Worm (Caenorhabditis elegans): ENCODE results near the gene C07D10.6.

Gene C07D10.6

ce11 chrII:7396081-7396480 lies 17.0 kb downstream of the C07D10.6 start:
- no peak for TF ChIP-seq sea-2 (GFP tag; IDR thresholded peaks at IDR 0.05)
- TF ChIP-seq B0261.1 (tag; optimal IDR thresholded peaks at IDR 0.05): no peak
- no peak for TF ChIP-seq fkh-3 (tag; optimal IDR thresholded peaks at IDR 0.05)
- no peak for TF ChIP-seq let-607 (tag; optimal IDR thresholded peaks at IDR 0.05)
- TF ChIP-seq chd-7 (tag; optimal IDR thresholded peaks at IDR 0.05): no peak
- TF ChIP-seq unc-130 (GFP tag; optimal IDR thresholded peaks at IDR 0.05): no peak
- TF ChIP-seq nhr-27 (tag; optimal IDR thresholded peaks at IDR 0.05): no peak
- TF ChIP-seq attf-5 (GFP tag; optimal IDR thresholded peaks at IDR 0.05): no peak
- TF ChIP-seq dpl-1 (GFP tag; optimal IDR thresholded peaks at IDR 0.05): no peak
- TF ChIP-seq rcor-1 (GFP tag; IDR thresholded peaks at IDR 0.05): no peak
- TF ChIP-seq xnd-1 (tag; optimal IDR thresholded peaks at IDR 0.05): no peak
- TF ChIP-seq hmg-20 (GFP tag; IDR thresholded peaks at IDR 0.05): no peak

DNA sequence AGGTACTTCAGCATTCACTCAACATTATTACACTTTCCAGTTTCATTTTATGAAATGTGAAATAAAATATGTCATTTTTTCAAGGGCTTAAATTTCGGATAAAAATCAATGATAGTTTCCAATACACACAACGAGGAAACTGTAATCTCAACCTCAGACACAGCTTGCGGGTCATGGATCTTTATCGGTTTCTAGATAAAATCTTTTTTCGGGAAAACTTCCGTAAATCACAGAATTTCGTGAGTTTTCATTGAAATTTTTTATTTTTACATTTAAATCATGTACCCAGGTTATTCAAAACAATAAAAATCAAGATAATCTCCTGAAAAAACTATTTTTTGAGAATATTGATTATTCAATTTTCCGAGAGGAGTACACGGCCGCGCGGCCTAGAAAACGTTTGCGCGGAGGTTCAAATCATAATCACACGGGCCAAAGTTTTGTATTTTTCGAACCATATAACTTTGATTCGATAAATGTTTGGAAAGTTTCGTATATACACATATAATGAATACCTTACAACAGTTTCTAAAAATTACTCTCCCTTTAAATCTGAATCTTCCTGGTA lies 18.2 kb downstream of the C07D10.6 start:
- TF ChIP-seq him-1 (tag; optimal IDR thresholded peaks at IDR 0.05): no peak
- TF ChIP-seq snpc-4 (GFP tag; optimal IDR thresholded peaks at IDR 0.05): no peak
- peak in 2 of 4 experiments; percentile 8 to 18 for TF ChIP-seq snpc-4 (tag; optimal IDR thresholded peaks at IDR 0.05)
- TF ChIP-seq madf-6 (GFP tag; IDR thresholded peaks at IDR 0.05): 0 out of 2 replicates have a peak, but pooled peaks have one; percentile 17
- TF ChIP-seq efl-1 (GFP tag; optimal IDR thresholded peaks at IDR 0.05): peak; percentile 8
- no peak for TF ChIP-seq cebp-1 (GFP tag; IDR thresholded peaks at IDR 0.05)
- TF ChIP-seq cebp-1 (tag; optimal IDR thresholded peaks at IDR 0.05): peak; percentile 29
- no peak for TF ChIP-seq snpc-1.3 (tag; optimal IDR thresholded peaks at IDR 0.05; ENCODE audit: insufficient read depth)
- no peak for TF ChIP-seq F22D6.2 (tag; optimal IDR thresholded peaks at IDR 0.05)
- no peak for TF ChIP-seq ama-1 (optimal IDR thresholded peaks at IDR 0.05)
- TF ChIP-seq ama-1 (GFP tag; optimal IDR thresholded peaks at IDR 0.05): peak in 1 of 2 experiments; percentile 13

DNA sequence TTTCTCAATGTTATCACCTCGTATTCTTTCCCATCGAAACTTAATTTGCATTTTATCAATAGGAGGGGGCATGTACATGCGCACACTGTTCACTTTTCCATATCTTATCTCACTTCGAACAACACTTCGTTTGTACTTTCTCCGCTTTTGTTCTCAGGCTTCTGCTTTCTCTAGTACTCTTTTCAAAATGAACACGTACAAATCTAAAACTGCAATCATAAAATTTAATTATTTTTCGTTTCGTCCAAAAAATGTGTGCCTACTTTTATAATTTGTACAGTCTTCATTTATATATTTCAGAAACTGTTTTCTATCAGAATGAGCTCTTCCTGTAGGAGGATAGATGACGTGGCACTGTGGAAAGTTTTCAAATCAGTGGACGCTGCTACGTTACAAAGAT lies 19.6 kb downstream of the C07D10.6 start, which contains the start of gene C07D10.1:
Gene C07D10.1, plus strand, starts transcription at position 301 of the 400 bp plus-strand sequence.
- no peak for TF ChIP-seq hsf-1 (GFP tag; IDR thresholded peaks at IDR 0.05)
- TF ChIP-seq sptf-2 (GFP tag; optimal IDR thresholded peaks at IDR 0.05): no peak
- TF ChIP-seq bed-1 (GFP tag; IDR thresholded peaks at IDR 0.05): no peak
- no peak for TF ChIP-seq hmg-1.2 (GFP tag; IDR thresholded peaks at IDR 0.05)
- no peak for TF ChIP-seq D2030.7 (GFP tag; IDR thresholded peaks at IDR 0.05)
- TF ChIP-seq Y56A3A.18 (GFP tag; IDR thresholded peaks at IDR 0.05): no peak
- TF ChIP-seq efl-1 (GFP tag; optimal IDR thresholded peaks at IDR 0.05): no peak
- no peak for TF ChIP-seq pha-4 (tag; optimal IDR thresholded peaks at IDR 0.05)
- no peak for TF ChIP-seq B0019.2 (GFP tag; conservative IDR thresholded peaks at IDR 0.05)
- no peak for TF ChIP-seq mxl-1 (tag; optimal IDR thresholded peaks at IDR 0.05)
- TF ChIP-seq nhr-27 (tag; optimal IDR thresholded peaks at IDR 0.05): no peak
- no peak for TF ChIP-seq zim-3 (tag; optimal IDR thresholded peaks at IDR 0.05)
- no peak for TF ChIP-seq akir-1 (GFP tag; optimal IDR thresholded peaks at IDR 0.05)

DNA sequence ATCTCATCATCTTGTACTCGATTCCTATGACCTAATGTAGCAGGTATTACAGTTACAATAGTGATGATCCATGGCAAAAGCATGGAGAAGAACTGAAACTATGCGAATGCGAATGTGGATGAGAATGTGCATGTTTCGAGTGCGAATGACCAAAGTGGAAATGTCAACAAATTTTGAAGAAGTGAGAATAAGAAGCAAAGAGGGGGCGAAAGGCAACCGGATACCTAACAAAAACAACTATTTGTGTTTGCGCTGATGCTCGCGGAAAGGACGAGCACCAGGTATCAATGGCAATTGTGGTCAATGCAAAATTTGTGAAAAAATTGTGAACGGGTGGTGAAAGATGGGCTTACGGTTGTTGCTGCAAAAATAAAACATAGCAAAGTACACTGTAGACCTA lies 23.5 kb downstream of the C07D10.6 start, which contains the start of gene nas-7:
Gene nas-7, minus strand, starts transcription at position 101 of the 400 bp plus-strand sequence.
- TF ChIP-seq ztf-22 (GFP tag; optimal IDR thresholded peaks at IDR 0.05) (no peak), egrh-3 (GFP tag; IDR thresholded peaks at IDR 0.05) (no peak)
